Fruit fly (Drosophila melanogaster) whole organism, embryonic: ENCODE measurements around the gene CG8851.

Experiments used
- CG10462 ChIP-seq: fragments of 200-800 bp; sonication (Bioruptor generic); optimal IDR thresholded peaks from 2 replicates; lab custom pipeline; 2016; ENCODE audit warnings: missing biosample characterization, missing genetic modification characterization
- CG11695 ChIP-seq: fragments of 200-800 bp; sonication (Bioruptor generic); IDR thresholded peaks from 3 replicates; pipeline ENCODE4 v1.3.6; 2022; ENCODE audit warnings: missing biosample characterization, missing genetic modification characterization
- CG12391 ChIP-seq: fragments of 200-800 bp; sonication (Bioruptor generic); optimal IDR thresholded peaks from 3 replicates; lab custom pipeline; 2018; ENCODE audit warnings: missing biosample characterization, mild to moderate bottlenecking, missing genetic modification characterization, moderate library complexity
- CG12769 ChIP-seq: fragments of 200-800 bp; sonication (Bioruptor generic); optimal IDR thresholded peaks from 2 replicates; lab custom pipeline; 2019; ENCODE audit warnings: missing biosample characterization, mild to moderate bottlenecking, missing genetic modification characterization, moderate library complexity
- CG15479 ChIP-seq: fragments of 200-800 bp; sonication (Bioruptor generic); optimal IDR thresholded peaks from 3 replicates; lab custom pipeline; 2019; ENCODE audit warnings: missing biosample characterization, mild to moderate bottlenecking, missing genetic modification characterization, moderate library complexity
- CG2120 ChIP-seq: fragments of 200-800 bp; sonication (Bioruptor generic); optimal IDR thresholded peaks from 3 replicates; lab custom pipeline; 2016; ENCODE audit warnings: missing biosample characterization, missing genetic modification characterization
- CG2875 ChIP-seq: fragments of 200-800 bp; sonication (Bioruptor generic); optimal IDR thresholded peaks from 2 replicates; lab custom pipeline; 2017; ENCODE audit warnings: missing biosample characterization, mild to moderate bottlenecking, missing genetic modification characterization, missing genetic modification reagents
- CG3281 ChIP-seq: fragments of 200-800 bp; sonication (Bioruptor generic); optimal IDR thresholded peaks from 3 replicates; lab custom pipeline; 2017; ENCODE audit warnings: missing biosample characterization, mild to moderate bottlenecking, missing genetic modification characterization
- CG34376 ChIP-seq: fragments of 200-800 bp; sonication (Bioruptor generic); optimal IDR thresholded peaks from 2 replicates; lab custom pipeline; 2018; ENCODE audit warnings: missing biosample characterization, mild to moderate bottlenecking, missing genetic modification characterization
- CG4328 ChIP-seq: fragments of 200-800 bp; sonication (Bioruptor generic); optimal IDR thresholded peaks from 3 replicates; lab custom pipeline; 2017; ENCODE audit warnings: missing biosample characterization, missing genetic modification reagents, missing genetic modification characterization
- CG43689 ChIP-seq: fragments of 200-800 bp; sonication (Bioruptor generic); IDR thresholded peaks from 2 replicates; pipeline ENCODE4 v1.3.6; 2022; ENCODE audit warnings: missing biosample characterization, missing genetic modification characterization
- CG4820 ChIP-seq: fragments of 200-800 bp; sonication (Bioruptor generic); optimal IDR thresholded peaks from 3 replicates; lab custom pipeline; 2016; ENCODE audit warnings: missing biosample characterization, missing genetic modification characterization
- CG5180 ChIP-seq: fragments of 200-800 bp; sonication (Bioruptor generic); optimal IDR thresholded peaks from 3 replicates; lab custom pipeline; 2017; ENCODE audit warnings: missing biosample characterization, missing genetic modification characterization, mild to moderate bottlenecking, moderate library complexity, missing genetic modification reagents
- CG6683 ChIP-seq: fragments of 200-800 bp; sonication (Bioruptor generic); optimal IDR thresholded peaks from 2 replicates; lab custom pipeline; 2017; ENCODE audit warnings: missing biosample characterization, mild to moderate bottlenecking, missing genetic modification characterization, missing genetic modification reagents
- CG7928 ChIP-seq: fragments of 200-800 bp; sonication (Bioruptor generic); optimal IDR thresholded peaks from 2 replicates; lab custom pipeline; 2017; ENCODE audit warnings: missing biosample characterization, mild to moderate bottlenecking, missing genetic modification characterization
- CG7963 ChIP-seq: fragments of 200-800 bp; sonication (Bioruptor generic); IDR thresholded peaks from 3 replicates; pipeline ENCODE4 v1.3.6; 2022; ENCODE audit warnings: missing biosample characterization, missing genetic modification characterization; ENCODE audit not compliant: partially characterized antibody
- CG8944 ChIP-seq: fragments of 200-800 bp; sonication (Bioruptor generic); optimal IDR thresholded peaks from 3 replicates; lab custom pipeline; 2016; ENCODE audit warnings: missing biosample characterization, missing genetic modification characterization
- CG9727 ChIP-seq: fragments of 200-800 bp; sonication (Bioruptor generic); optimal IDR thresholded peaks from 3 replicates; lab custom pipeline; 2017; ENCODE audit warnings: missing biosample characterization, mild to moderate bottlenecking, missing genetic modification characterization
- CrebB ChIP-seq: fragments of 200-800 bp; sonication (Bioruptor generic); optimal IDR thresholded peaks from 3 replicates; lab custom pipeline; 2018; ENCODE audit warnings: missing biosample characterization, mild to moderate bottlenecking, missing genetic modification characterization
- Dll ChIP-seq: fragments of 200-800 bp; sonication (Bioruptor generic); IDR thresholded peaks from 4 replicates; pipeline ENCODE4 v1.3.6; 2022; ENCODE audit warnings: missing biosample characterization, missing genetic modification characterization; ENCODE audit not compliant: partially characterized antibody
- Doc2 ChIP-seq: fragments of 200-800 bp; sonication (Bioruptor generic); IDR thresholded peaks from 2 replicates; pipeline ENCODE4 v1.3.6; 2022; ENCODE audit warnings: missing biosample characterization, missing genetic modification characterization
- Drgx ChIP-seq: fragments of 200-800 bp; sonication (Bioruptor generic); IDR thresholded peaks from 2 replicates; pipeline ENCODE4 v1.3.6; 2022; ENCODE audit warnings: missing biosample characterization, missing genetic modification characterization
- Eip74EF ChIP-seq, 2 experiments: fragments of 200-800 bp in 1 of 2; fragments of >200 bp in 1 of 2; sonication (Bioruptor generic) in 1 of 2; optimal IDR thresholded peaks; 2 replicates each; lab custom pipeline; 2017 to 2019; ENCODE audit warnings: missing biosample characterization in 2 of 2, missing genetic modification characterization in 2 of 2, mild to moderate bottlenecking in 1 of 2, moderate library complexity in 1 of 2
- Fer3 ChIP-seq: fragments of 200-800 bp; sonication (Bioruptor generic); optimal IDR thresholded peaks from 2 replicates; lab custom pipeline; 2018; ENCODE audit warnings: missing biosample characterization, mild to moderate bottlenecking, missing genetic modification characterization, moderate library complexity
- H2.0 ChIP-seq: fragments of 200-800 bp; sonication (Bioruptor generic); IDR thresholded peaks from 2 replicates; pipeline ENCODE4 v1.3.6; 2022; ENCODE audit warnings: missing biosample characterization, missing genetic modification characterization
- HmgZ ChIP-seq: fragments of 200-800 bp; sonication (Bioruptor generic); optimal IDR thresholded peaks from 2 replicates; lab custom pipeline; 2018; ENCODE audit warnings: missing biosample characterization, mild to moderate bottlenecking, missing genetic modification characterization
- Hr39 ChIP-seq: fragments of >200 bp; optimal IDR thresholded peaks from 2 replicates; lab custom pipeline; 2017
- Hr51 ChIP-seq, 2 experiments: fragments of 200-800 bp; sonication (Bioruptor generic); optimal IDR thresholded peaks; 2 replicates in 1 of 2; 3 replicates in 1 of 2; lab custom pipeline; 2016 to 2018; ENCODE audit warnings: missing biosample characterization in 2 of 2, missing genetic modification characterization in 2 of 2, mild to moderate bottlenecking in 1 of 2, moderate library complexity in 1 of 2
- Mrtf ChIP-seq: fragments of 200-800 bp; sonication (Bioruptor generic); IDR thresholded peaks from 3 replicates; pipeline ENCODE4 v1.3.6; 2022; ENCODE audit warnings: missing biosample characterization, missing genetic modification characterization
- Rfx ChIP-seq: fragments of 200-800 bp; sonication (Bioruptor generic); IDR thresholded peaks from 2 replicates; pipeline ENCODE4 v1.3.6; 2022; ENCODE audit warnings: missing biosample characterization, missing genetic modification characterization
- Side ChIP-seq: fragments of 200-800 bp; sonication (Bioruptor generic); optimal IDR thresholded peaks from 2 replicates; lab custom pipeline; 2016; ENCODE audit warnings: missing biosample characterization, missing genetic modification characterization
- abd-A ChIP-seq: fragments of 200-800 bp; sonication (Bioruptor generic); optimal IDR thresholded peaks from 3 replicates; lab custom pipeline; 2019; ENCODE audit warnings: missing biosample characterization, mild to moderate bottlenecking, missing genetic modification characterization, moderate library complexity
- ac ChIP-seq: fragments of 200-800 bp; sonication (Bioruptor generic); optimal IDR thresholded peaks from 3 replicates; lab custom pipeline; 2017; ENCODE audit warnings: missing biosample characterization, mild to moderate bottlenecking, missing genetic modification characterization
- ara ChIP-seq: fragments of 200-800 bp; sonication (Bioruptor generic); IDR thresholded peaks from 2 replicates; pipeline ENCODE4 v1.3.6; 2022; ENCODE audit warnings: missing biosample characterization, missing genetic modification characterization
- corto ChIP-seq: fragments of 200-800 bp; sonication (Bioruptor generic); optimal IDR thresholded peaks from 2 replicates; lab custom pipeline; 2016; ENCODE audit warnings: missing biosample characterization, mild to moderate bottlenecking, missing genetic modification characterization, moderate library complexity
- emc ChIP-seq: fragments of 200-800 bp; sonication (Bioruptor generic); optimal IDR thresholded peaks from 2 replicates; lab custom pipeline; 2016; ENCODE audit warnings: missing biosample characterization, missing genetic modification characterization
- fru ChIP-seq: fragments of >200 bp; optimal IDR thresholded peaks from 2 replicates; lab custom pipeline; 2017
- ftz-f1 ChIP-seq: fragments of 200-800 bp; sonication (Bioruptor generic); optimal IDR thresholded peaks from 2 replicates; lab custom pipeline; 2016; ENCODE audit warnings: missing biosample characterization, missing genetic modification characterization
- fu2 ChIP-seq: fragments of 200-800 bp; sonication (Bioruptor generic); optimal IDR thresholded peaks from 2 replicates; lab custom pipeline; 2016; ENCODE audit warnings: missing biosample characterization, missing genetic modification characterization
- grau ChIP-seq: fragments of 200-800 bp; optimal IDR thresholded peaks from 3 replicates; lab custom pipeline; 2019; ENCODE audit warnings: missing biosample characterization, mild to moderate bottlenecking, missing genetic modification characterization, moderate library complexity
- knrl ChIP-seq: fragments of 200-800 bp; sonication (Bioruptor generic); IDR thresholded peaks from 3 replicates; pipeline ENCODE4 v1.3.6; 2022; ENCODE audit warnings: missing biosample characterization, missing genetic modification characterization; ENCODE audit not compliant: partially characterized antibody
- lbe ChIP-seq: fragments of 200-800 bp; sonication (Bioruptor generic); optimal IDR thresholded peaks from 2 replicates; lab custom pipeline; 2016; ENCODE audit warnings: missing biosample characterization, mild to moderate bottlenecking, missing genetic modification characterization
- lola ChIP-seq, 3 experiments: fragments of >200 bp in 2 of 3; fragments of 200-800 bp in 1 of 3; sonication (Bioruptor generic) in 1 of 3; optimal IDR thresholded peaks; 2 replicates each; lab custom pipeline; 2017 to 2019; ENCODE audit warnings: missing biosample characterization in 3 of 3, missing genetic modification characterization in 3 of 3, mild to moderate bottlenecking in 1 of 3, moderate library complexity in 1 of 3
- nom ChIP-seq: fragments of 200-800 bp; sonication (Bioruptor generic); optimal IDR thresholded peaks from 2 replicates; lab custom pipeline; 2017; ENCODE audit warnings: missing biosample characterization, missing genetic modification characterization, mild to moderate bottlenecking, moderate library complexity, missing genetic modification reagents
- run ChIP-seq: fragments of 200-800 bp; sonication (Bioruptor generic); optimal IDR thresholded peaks from 3 replicates; lab custom pipeline; 2018; ENCODE audit warnings: missing biosample characterization, mild to moderate bottlenecking, missing genetic modification characterization
- so ChIP-seq: fragments of 200-800 bp; sonication (Bioruptor generic); IDR thresholded peaks from 3 replicates; pipeline ENCODE4 v1.3.6; 2022; ENCODE audit warnings: missing biosample characterization, missing genetic modification characterization
- sob ChIP-seq: fragments of 200-800 bp; sonication (Bioruptor generic); IDR thresholded peaks from 2 replicates; pipeline ENCODE4 v1.3.6; 2022; ENCODE audit warnings: missing biosample characterization, missing genetic modification characterization
- tup ChIP-seq: fragments of 200-800 bp; sonication (Bioruptor generic); optimal IDR thresholded peaks from 2 replicates; lab custom pipeline; 2016; ENCODE audit warnings: missing biosample characterization, mild to moderate bottlenecking, missing genetic modification characterization, moderate library complexity
- usp ChIP-seq: fragments of >200 bp; optimal IDR thresholded peaks from 2 replicates; lab custom pipeline; 2017; ENCODE audit warnings: missing biosample characterization, missing genetic modification characterization
- wor ChIP-seq: fragments of 200-800 bp; sonication (Bioruptor generic); IDR thresholded peaks from 2 replicates; pipeline ENCODE4 v1.3.6; 2022; ENCODE audit warnings: missing biosample characterization, missing genetic modification characterization

The CG8851 gene

DNA sequence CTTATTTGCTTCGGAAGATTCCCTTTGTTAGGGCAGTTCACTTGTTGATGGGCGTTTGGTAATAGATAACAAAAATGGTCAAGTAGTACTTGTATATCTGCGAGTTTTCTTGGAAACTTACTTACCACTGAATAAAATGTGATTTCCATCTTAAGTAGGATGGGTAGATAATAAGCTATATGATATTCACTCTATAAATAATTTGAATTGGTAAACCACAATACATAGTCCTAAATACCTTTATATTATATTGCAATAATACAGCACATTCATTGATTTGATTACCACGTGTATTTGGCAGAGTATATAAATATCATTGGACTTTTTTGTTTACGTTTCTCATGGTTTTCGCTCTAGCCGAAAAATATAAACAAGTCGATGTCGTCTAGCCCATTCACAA lies 43.5 kb upstream of the CG8851 start (continued):
- TF ChIP-seq emc (GFP tag; lab: Kevin White, UChicago) (no peak), Mrtf (no peak; the same call in 2 of the 3 replicates), fu2 (GFP tag; lab: Kevin White, UChicago) (no peak), sob (GFP tag; lab: Robert Waterston, UW) (peak; percentile 51; the same call in 1 of the 2 replicates), Dll (GFP tag; lab: Robert Waterston, UW) (no peak), CrebB (tag; lab: Kevin White, UChicago) (no peak), Fer3 (tag; lab: Kevin White, UChicago) (peak; percentile 52), grau (tag; lab: Kevin White, UChicago) (peak; percentile 73), CG7963 (GFP tag; lab: Robert Waterston, UW) (no peak), CG4328 (GFP tag; lab: Kevin White, UChicago) (no peak), ara (GFP tag; lab: Robert Waterston, UW) (no peak), CG12391 (tag; lab: Kevin White, UChicago) (peak; percentile 74), ac (GFP tag; lab: Kevin White, UChicago) (no peak), knrl (GFP tag; lab: Robert Waterston, UW) (no peak), CG34376 (GFP tag; lab: Kevin White, UChicago) (no peak), Eip74EF (GFP tag; optimal IDR thresholded peaks at IDR 0.05; lab: Kevin White, UChicago) (peak in 1 of 2 experiments; percentile 54), Hr39 (lab: Kevin White, UChicago) (no peak), lola (GFP tag; optimal IDR thresholded peaks at IDR 0.05; lab: Kevin White, UChicago) (peak in 1 of 3 experiments; percentile 7), ftz-f1 (no peak), CG7928 (GFP tag; lab: Kevin White, UChicago) (no peak), CG12769 (no peak), H2.0 (GFP tag; lab: Robert Waterston, UW) (no peak; the same call in 1 of the 2 replicates), HmgZ (tag; lab: Kevin White, UChicago) (peak; percentile 67), CG9727 (GFP tag; lab: Kevin White, UChicago) (peak; percentile 62), CG5180 (GFP tag; lab: Kevin White, UChicago) (peak; percentile 47), CG8944 (GFP tag; lab: Kevin White, UChicago) (no peak), tup (no peak), Drgx (no peak), CG4820 (peak; percentile 9), CG11695 (peak; percentile 72; the same call in 2 of the 3 replicates), CG3281 (peak; percentile 65), wor (GFP tag; lab: Robert Waterston, UW) (peak; percentile 35; the same call in 1 of the 2 replicates), Hr51 (GFP tag; optimal IDR thresholded peaks at IDR 0.05; lab: Kevin White, UChicago) (peak in 1 of 2 experiments; percentile 81), Side (peak; percentile 17), Doc2 (GFP tag; lab: Robert Waterston, UW) (no peak), corto (no peak), so (GFP tag; lab: Robert Waterston, UW) (no peak), run (tag; lab: Kevin White, UChicago) (peak; percentile 33), CG2875 (GFP tag; lab: Kevin White, UChicago) (no peak), abd-A (tag; lab: Kevin White, UChicago) (no peak), CG43689 (GFP tag; lab: Robert Waterston, UW) (no peak), nom (GFP tag; lab: Kevin White, UChicago) (no peak), CG2120 (GFP tag; lab: Kevin White, UChicago) (peak; percentile 78), CG15479 (no peak), fru (no peak), usp (GFP tag; lab: Kevin White, UChicago) (no peak), Rfx (peak; percentile 66), CG6683 (peak; percentile 15), CG10462 (no peak), lbe (no peak)
